Worm (Caenorhabditis elegans): ENCODE results near the gene plpp-1.1.

The plpp-1.1 gene

ce11 chrII:3927943-3928393 lies at the start of gene plpp-1.1:
Gene plpp-1.1, minus strand, starts transcription at chrII:3927993.
- TF ChIP-seq unc-62 (GFP tag; optimal IDR thresholded peaks at IDR 0.05) (no peak), nhr-12 (tag; optimal IDR thresholded peaks at IDR 0.05) (no peak), elt-3 (tag; optimal IDR thresholded peaks at IDR 0.05) (no peak), aly-2 (tag; optimal IDR thresholded peaks at IDR 0.05) (no peak), sma-3 (GFP tag; optimal IDR thresholded peaks at IDR 0.05) (no peak), nhr-11 (tag; optimal IDR thresholded peaks at IDR 0.05) (no peak), nhr-237 (tag; optimal IDR thresholded peaks at IDR 0.05) (no peak), ama-1 (optimal IDR thresholded peaks at IDR 0.05) (no peak), elt-1 (tag; optimal IDR thresholded peaks at IDR 0.05) (no peak), egl-27 (tag; optimal IDR thresholded peaks at IDR 0.05) (no peak), Y55F3AM.14 (GFP tag; optimal IDR thresholded peaks at IDR 0.05) (no peak), nhr-10 (tag; optimal IDR thresholded peaks at IDR 0.05) (no peak), ztf-4 (tag; optimal IDR thresholded peaks at IDR 0.05) (no peak), mdl-1 (tag; optimal IDR thresholded peaks at IDR 0.05) (no peak), ztf-11 (tag; optimal IDR thresholded peaks at IDR 0.05) (no peak), ztf-1 (GFP tag; conservative IDR thresholded peaks at IDR 0.05) (no peak), R02D3.7 (tag; optimal IDR thresholded peaks at IDR 0.05) (no peak), fos-1 (tag; optimal IDR thresholded peaks at IDR 0.05) (no peak), nhr-6 (tag; optimal IDR thresholded peaks at IDR 0.05) (no peak)

- TF ChIP-seq egl-27 (tag; optimal IDR thresholded peaks at IDR 0.05) = no peak
- no peak for TF ChIP-seq mbf-1 (tag; optimal IDR thresholded peaks at IDR 0.05)
- TF ChIP-seq unc-55 (GFP tag; optimal IDR thresholded peaks at IDR 0.05) = no peak
- no peak for TF ChIP-seq unc-39 (tag; optimal IDR thresholded peaks at IDR 0.05)
- no peak for TF ChIP-seq R02D3.7 (tag; optimal IDR thresholded peaks at IDR 0.05)
- no peak for TF ChIP-seq ztf-1 (GFP tag; conservative IDR thresholded peaks at IDR 0.05)
- TF ChIP-seq elt-3 (tag; optimal IDR thresholded peaks at IDR 0.05) = no peak
- TF ChIP-seq zag-1 (tag; optimal IDR thresholded peaks at IDR 0.05) = no peak
- no peak for TF ChIP-seq elt-1 (tag; optimal IDR thresholded peaks at IDR 0.05)
- TF ChIP-seq ceh-16 (tag; optimal IDR thresholded peaks at IDR 0.05) = no peak
- no peak for TF ChIP-seq crh-2 (tag; optimal IDR thresholded peaks at IDR 0.05)
- no peak for TF ChIP-seq nhr-237 (tag; optimal IDR thresholded peaks at IDR 0.05)
- TF ChIP-seq nhr-77 (tag; optimal IDR thresholded peaks at IDR 0.05) = no peak
- TF ChIP-seq unc-62 (GFP tag; optimal IDR thresholded peaks at IDR 0.05) = no peak
- TF ChIP-seq blmp-1 (tag; optimal IDR thresholded peaks at IDR 0.05; ENCODE audit: insufficient read depth) = no peak
- no peak for TF ChIP-seq lsy-2 (tag; optimal IDR thresholded peaks at IDR 0.05)
- no peak for TF ChIP-seq sma-3 (GFP tag; optimal IDR thresholded peaks at IDR 0.05)
These were observed 48.1 kb upstream of the plpp-1.1 start, which contains the start of gene dos-2 for ce11 chrII:3975942-3976341. Gene dos-2, plus strand, starts transcription at chrII:3976242.

ce11 chrII:3974953-3975352 lies 47.2 kb upstream of the plpp-1.1 start, which contains the start of gene cank-26:
Gene cank-26, minus strand, starts transcription at chrII:3975065.
- no peak for TF ChIP-seq elt-1 (tag; optimal IDR thresholded peaks at IDR 0.05)
- TF ChIP-seq ZK546.5 (tag; optimal IDR thresholded peaks at IDR 0.05) = no peak
- no peak for TF ChIP-seq ztf-1 (GFP tag; conservative IDR thresholded peaks at IDR 0.05)
- TF ChIP-seq ceh-16 (tag; optimal IDR thresholded peaks at IDR 0.05) = no peak
- TF ChIP-seq egl-27 (tag; optimal IDR thresholded peaks at IDR 0.05) = no peak
- no peak for TF ChIP-seq ceh-82 (tag; optimal IDR thresholded peaks at IDR 0.05)
- TF ChIP-seq sma-9 (GFP tag; optimal IDR thresholded peaks at IDR 0.05) = no peak
- no peak for TF ChIP-seq sma-9 (tag; optimal IDR thresholded peaks at IDR 0.05)
- TF ChIP-seq fos-1 (tag; optimal IDR thresholded peaks at IDR 0.05) = no peak
- TF ChIP-seq blmp-1 (tag; optimal IDR thresholded peaks at IDR 0.05; ENCODE audit: insufficient read depth) = no peak
- TF ChIP-seq lin-13 (GFP tag; optimal IDR thresholded peaks at IDR 0.05) = no peak
- no peak for TF ChIP-seq nhr-77 (tag; optimal IDR thresholded peaks at IDR 0.05)
- TF ChIP-seq nhr-12 (tag; optimal IDR thresholded peaks at IDR 0.05) = no peak
- TF ChIP-seq ztf-11 (tag; optimal IDR thresholded peaks at IDR 0.05) = no peak

- TF ChIP-seq ama-1 (optimal IDR thresholded peaks at IDR 0.05) (peak; percentile 62), snpc-4 (tag; optimal IDR thresholded peaks at IDR 0.05) (no peak)
These were observed 44.4 kb upstream of the plpp-1.1 start, which contains the start of gene K10G6.9 for ce11 chrII:3972153-3972552. Gene K10G6.9, plus strand, starts transcription at chrII:3972262.

- TF ChIP-seq elt-1 (tag; optimal IDR thresholded peaks at IDR 0.05) (no peak), nhr-129 (tag; optimal IDR thresholded peaks at IDR 0.05) (no peak), lin-39 (tag; optimal IDR thresholded peaks at IDR 0.05) (no peak), nhr-11 (tag; optimal IDR thresholded peaks at IDR 0.05) (no peak), nhr-77 (tag; optimal IDR thresholded peaks at IDR 0.05) (no peak), ceh-82 (tag; optimal IDR thresholded peaks at IDR 0.05) (no peak), ama-1 (optimal IDR thresholded peaks at IDR 0.05) (no peak), zag-1 (tag; optimal IDR thresholded peaks at IDR 0.05) (no peak), Y55F3AM.14 (GFP tag; optimal IDR thresholded peaks at IDR 0.05) (no peak), ztf-11 (tag; optimal IDR thresholded peaks at IDR 0.05) (no peak), F13H6.1 (tag; optimal IDR thresholded peaks at IDR 0.05) (no peak), R02D3.7 (tag; optimal IDR thresholded peaks at IDR 0.05) (no peak), sem-4 (tag; optimal IDR thresholded peaks at IDR 0.05) (no peak), nhr-6 (tag; optimal IDR thresholded peaks at IDR 0.05) (no peak), ZK546.5 (tag; optimal IDR thresholded peaks at IDR 0.05) (no peak)
These were observed 41.0 kb upstream of the plpp-1.1 start for ce11 chrII:3968808-3969207.
